Fruit fly (Drosophila melanogaster) whole organism, adult: ENCODE data around the gene grk.

Experiments used
- CG11617 ChIP-seq: fragments of 200-800 bp; sonication (Bioruptor generic); optimal IDR thresholded peaks from 2 replicates; lab custom pipeline; 2017; ENCODE audit warnings: mild to moderate bottlenecking, missing biosample characterization, missing genetic modification reagents, missing genetic modification characterization
- CG12768 ChIP-seq: fragments of 200-800 bp; sonication (Bioruptor generic); optimal IDR thresholded peaks from 2 replicates; lab custom pipeline; 2017; ENCODE audit warnings: missing biosample characterization, missing genetic modification characterization, mild to moderate bottlenecking, moderate library complexity, missing genetic modification reagents
- CG14711 ChIP-seq: fragments of 200-800 bp; sonication (Bioruptor generic); optimal IDR thresholded peaks from 2 replicates; lab custom pipeline; 2018; ENCODE audit warnings: missing biosample characterization, mild to moderate bottlenecking, missing genetic modification characterization, moderate library complexity
- CG1620 ChIP-seq: fragments of 200-800 bp; sonication (Bioruptor generic); optimal IDR thresholded peaks from 2 replicates; lab custom pipeline; 2016; ENCODE audit warnings: missing biosample characterization, missing genetic modification characterization
- CG33017 ChIP-seq: fragments of 200-800 bp; sonication (Bioruptor generic); optimal IDR thresholded peaks from 2 replicates; lab custom pipeline; 2018; ENCODE audit warnings: missing biosample characterization, mild to moderate bottlenecking, missing genetic modification characterization, moderate library complexity
- CG5204 ChIP-seq: fragments of 200-800 bp; sonication (Bioruptor generic); optimal IDR thresholded peaks from 2 replicates; lab custom pipeline; 2016; ENCODE audit warnings: missing biosample characterization, missing genetic modification characterization
- CG7045 ChIP-seq: fragments of 200-800 bp; sonication (Bioruptor generic); optimal IDR thresholded peaks from 2 replicates; lab custom pipeline; 2017; ENCODE audit warnings: missing biosample characterization, mild to moderate bottlenecking, missing genetic modification characterization
- CG7101 ChIP-seq: fragments of 200-800 bp; sonication (Bioruptor generic); optimal IDR thresholded peaks from 2 replicates; lab custom pipeline; 2018; ENCODE audit warnings: missing biosample characterization, mild to moderate bottlenecking, missing genetic modification characterization, moderate library complexity
- Clk ChIP-seq: fragments of 200-800 bp; sonication (Bioruptor generic); optimal IDR thresholded peaks from 2 replicates; lab custom pipeline; 2017; ENCODE audit warnings: missing biosample characterization, missing genetic modification characterization
- Crg-1 ChIP-seq: fragments of 200-800 bp; sonication (Bioruptor generic); optimal IDR thresholded peaks from 2 replicates; lab custom pipeline; 2016; ENCODE audit warnings: missing biosample characterization, missing genetic modification characterization
- Hr96 ChIP-seq: fragments of 200-800 bp; sonication (Bioruptor generic); optimal IDR thresholded peaks from 2 replicates; lab custom pipeline; 2016; ENCODE audit warnings: missing biosample characterization, missing genetic modification characterization
- Mnt ChIP-seq: fragments of 200-800 bp; sonication (Bioruptor generic); optimal IDR thresholded peaks from 2 replicates; lab custom pipeline; 2016; ENCODE audit warnings: missing biosample characterization, mild to moderate bottlenecking, missing genetic modification characterization
- bab1 ChIP-seq: fragments of 200-800 bp; sonication (Bioruptor generic); optimal IDR thresholded peaks from 3 replicates; lab custom pipeline; 2019; ENCODE audit warnings: missing biosample characterization, mild to moderate bottlenecking, missing genetic modification characterization, moderate library complexity
- cic ChIP-seq: fragments of 200-800 bp; sonication (Bioruptor generic); optimal IDR thresholded peaks from 2 replicates; lab custom pipeline; 2017; ENCODE audit warnings: missing biosample characterization, mild to moderate bottlenecking, missing genetic modification characterization, moderate library complexity
- cnc ChIP-seq, 2 experiments: fragments of >200 bp; optimal IDR thresholded peaks; 2 replicates each; lab custom pipeline; 2017
- kay ChIP-seq: fragments of 200-800 bp; sonication (Bioruptor generic); peaks from one replicate; lab custom pipeline; 2016; ENCODE audit warnings: missing biosample characterization, missing genetic modification characterization, borderline replicate concordance
- ovo ChIP-seq: fragments of 200-800 bp; sonication (Bioruptor generic); optimal IDR thresholded peaks from 2 replicates; lab custom pipeline; 2016; ENCODE audit warnings: missing biosample characterization, missing genetic modification characterization
- pad ChIP-seq: fragments of 200-800 bp; sonication (Bioruptor generic); optimal IDR thresholded peaks from 3 replicates; lab custom pipeline; 2017; ENCODE audit warnings: missing biosample characterization, missing genetic modification characterization, mild to moderate bottlenecking, moderate library complexity, missing genetic modification reagents
- tj ChIP-seq: fragments of 200-800 bp; sonication (Bioruptor generic); optimal IDR thresholded peaks from 3 replicates; lab custom pipeline; 2017; ENCODE audit warnings: missing biosample characterization, mild to moderate bottlenecking, missing genetic modification characterization, moderate library complexity
- toe ChIP-seq: fragments of 200-800 bp; sonication (Bioruptor generic); optimal IDR thresholded peaks from 2 replicates; lab custom pipeline; 2016; ENCODE audit warnings: missing biosample characterization, missing genetic modification characterization

The grk gene

dm6 chr2L:8473448-8473847 is 40.0 kb upstream of the grk start:
- TF ChIP-seq Crg-1 (GFP tag; lab: Kevin White, UChicago) (no peak), Clk (GFP tag; lab: Kevin White, UChicago) (no peak), Mnt (no peak), CG12768 (GFP tag; lab: Kevin White, UChicago) (no peak), pad (GFP tag; lab: Kevin White, UChicago) (no peak), CG7045 (GFP tag; lab: Kevin White, UChicago) (no peak), CG5204 (GFP tag; lab: Kevin White, UChicago) (no peak), CG1620 (GFP tag; lab: Kevin White, UChicago) (no peak), toe (GFP tag; lab: Kevin White, UChicago) (no peak), CG33017 (tag; lab: Kevin White, UChicago) (no peak), CG11617 (GFP tag; lab: Kevin White, UChicago) (no peak), kay (no peak), cnc (optimal IDR thresholded peaks at IDR 0.05; lab: Kevin White, UChicago) (no peak)

- TF ChIP-seq bab1 (GFP tag; lab: Kevin White, UChicago) (no peak), CG14711 (tag; lab: Kevin White, UChicago) (no peak), Mnt (no peak), CG7045 (GFP tag; lab: Kevin White, UChicago) (no peak), kay (peak; percentile 20)
These were observed 38.3 kb upstream of the grk start for dm6 chr2L:8471667-8472066.

dm6 chr2L:8468929-8469681 is 35.7 kb upstream of the grk start:
- TF ChIP-seq bab1 (GFP tag; lab: Kevin White, UChicago) (no peak), CG7101 (tag; lab: Kevin White, UChicago) (no peak), Crg-1 (GFP tag; lab: Kevin White, UChicago) (no peak), cic (GFP tag; lab: Kevin White, UChicago) (no peak)

dm6 chr2L:8466643-8467042 is 33.2 kb upstream of the grk start, which contains the start of gene dachs:
Gene dachs (plus strand): TSS chr2L:8466817.
- TF ChIP-seq pad (GFP tag; lab: Kevin White, UChicago), result no peak
- no peak for TF ChIP-seq Hr96 (GFP tag; lab: Kevin White, UChicago)

dm6 chr2L:8464107-8464582 is 30.7 kb upstream of the grk start, which contains the start of gene prg:
Gene prg (plus strand): TSS chr2L:8464488.
- TF ChIP-seq CG7045 (GFP tag; lab: Kevin White, UChicago) (peak; percentile 76), cic (GFP tag; lab: Kevin White, UChicago) (peak; percentile 49), cnc (optimal IDR thresholded peaks at IDR 0.05; lab: Kevin White, UChicago) (no peak), Hr96 (GFP tag; lab: Kevin White, UChicago) (peak; percentile 68), CG12768 (GFP tag; lab: Kevin White, UChicago) (peak; percentile 67), tj (peak; percentile 29), CG11617 (GFP tag; lab: Kevin White, UChicago) (peak; percentile 71), Crg-1 (GFP tag; lab: Kevin White, UChicago) (no peak), toe (GFP tag; lab: Kevin White, UChicago) (peak; percentile 76), ovo (GFP tag; lab: Kevin White, UChicago) (no peak), Mnt (peak; percentile 21), CG33017 (tag; lab: Kevin White, UChicago) (peak; percentile 58), CG1620 (GFP tag; lab: Kevin White, UChicago) (peak; percentile 41), Clk (GFP tag; lab: Kevin White, UChicago) (peak; percentile 38), kay (peak; percentile 93), pad (GFP tag; lab: Kevin White, UChicago) (peak; percentile 37), CG7101 (tag; lab: Kevin White, UChicago) (peak; percentile 64), CG5204 (GFP tag; lab: Kevin White, UChicago) (no peak), CG14711 (tag; lab: Kevin White, UChicago) (peak; percentile 56), bab1 (GFP tag; lab: Kevin White, UChicago) (peak; percentile 75)

dm6 chr2L:8463144-8464106 is 30.0 kb upstream of the grk start, which contains the start of gene Agpat2:
Gene Agpat2 (minus strand): TSS chr2L:8463994.
- TF ChIP-seq Hr96 (GFP tag; lab: Kevin White, UChicago) (no peak), CG1620 (GFP tag; lab: Kevin White, UChicago) (no peak), CG7045 (GFP tag; lab: Kevin White, UChicago) (no peak), bab1 (GFP tag; lab: Kevin White, UChicago) (no peak), cic (GFP tag; lab: Kevin White, UChicago) (peak; percentile 65), Crg-1 (GFP tag; lab: Kevin White, UChicago) (no peak), kay (peak; percentile 82), CG14711 (tag; lab: Kevin White, UChicago) (peak; percentile 30), cnc (optimal IDR thresholded peaks at IDR 0.05; lab: Kevin White, UChicago) (no peak), Mnt (no peak)
